Worm (Caenorhabditis elegans): Measurements from ENCODE around the gene C55C3.8.

Gene C55C3.8

DNA sequence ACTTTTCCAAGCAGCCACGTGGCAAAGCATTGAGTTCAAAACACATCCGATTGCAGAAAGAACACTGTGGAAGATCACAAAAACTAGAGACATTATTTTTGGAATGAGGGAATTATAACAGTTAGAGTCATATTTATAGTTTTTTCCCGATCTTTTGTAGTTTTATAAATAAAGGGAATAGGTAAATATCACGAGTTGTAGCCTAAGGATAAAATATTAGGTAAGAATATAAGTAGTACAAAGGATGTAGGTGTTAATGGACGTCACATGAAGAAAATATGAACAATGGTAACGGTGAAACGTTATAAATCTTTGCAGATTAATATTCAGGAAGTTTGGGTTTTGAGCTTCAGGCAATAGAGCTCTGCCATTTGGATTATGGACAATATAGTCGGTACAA is 16.4 kb upstream of the C55C3.8 start, which contains the start of gene srd-5:
srd-5 (minus strand) TSS at position 101 of the 400 bp plus-strand sequence.
- no peak for TF ChIP-seq pha-4 (tag; optimal IDR thresholded peaks at IDR 0.05)

DNA sequence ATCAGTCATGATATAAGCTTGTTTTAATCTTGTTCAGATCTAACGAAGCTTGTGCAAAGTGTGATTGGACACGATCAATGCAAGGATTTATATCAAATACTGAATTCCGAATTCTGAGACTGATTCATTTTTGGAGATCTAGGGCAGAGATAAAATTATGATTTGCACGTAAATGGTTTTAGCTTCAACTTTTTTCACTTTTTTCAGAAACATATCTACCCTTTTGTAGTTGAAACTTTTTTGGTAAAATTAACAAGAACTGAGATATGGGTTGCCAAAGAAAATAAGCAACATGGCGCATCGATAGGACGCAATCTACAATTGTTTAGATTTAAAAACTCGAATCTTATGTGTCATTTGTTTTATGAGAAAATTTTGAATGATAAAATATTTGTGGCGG is 12.8 kb upstream of the C55C3.8 start, which contains the start of gene C55C3.4:
C55C3.4 (minus strand) TSS at position 101 of the 400 bp plus-strand sequence.
- TF ChIP-seq nhr-28 (tag; optimal IDR thresholded peaks at IDR 0.05), result no peak
- no peak for TF ChIP-seq ceh-39 (tag; optimal IDR thresholded peaks at IDR 0.05)
- no peak for TF ChIP-seq sem-2 (GFP tag; optimal IDR thresholded peaks at IDR 0.05)
- no peak for TF ChIP-seq ztf-11 (tag; optimal IDR thresholded peaks at IDR 0.05)

DNA sequence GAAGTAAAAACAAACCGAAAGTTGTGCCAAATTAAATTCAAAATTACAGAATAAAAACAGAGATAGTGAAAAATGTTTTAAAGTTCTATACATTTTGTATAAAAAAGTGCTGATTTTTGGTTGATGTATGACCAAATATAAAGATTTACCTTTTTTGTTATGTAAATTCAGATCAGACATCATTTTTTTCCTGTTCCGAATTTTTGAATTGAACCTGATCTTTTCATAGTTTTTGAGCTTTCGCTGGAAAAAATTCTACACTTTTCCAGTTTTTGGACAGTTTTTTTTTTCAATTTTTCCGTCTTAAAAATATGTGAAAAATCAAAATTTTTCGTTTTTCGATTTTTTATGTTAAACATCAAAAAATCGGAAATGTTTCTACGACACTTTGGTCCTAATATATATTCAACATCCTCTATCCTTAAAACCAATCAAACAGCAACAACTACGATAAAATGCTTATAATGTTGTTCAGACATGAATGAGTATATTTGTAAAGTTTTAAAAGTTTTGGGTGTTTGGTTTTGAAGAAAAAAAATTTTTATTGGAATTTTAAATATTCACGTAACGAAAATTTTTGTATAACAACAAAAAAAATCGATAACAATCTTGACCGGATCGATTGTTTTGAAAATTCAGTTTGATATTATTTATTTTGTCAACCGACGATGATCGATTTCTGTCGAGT is 8.1 kb upstream of the C55C3.8 start, which contains the start of the genes C55C3.7 and C55C3.6:
C55C3.7 (minus strand) TSS at position 101 of the 688 bp plus-strand sequence.
C55C3.6 (plus strand) TSS at position 638 of the 688 bp plus-strand sequence.
- TF ChIP-seq mls-2 (tag; optimal IDR thresholded peaks at IDR 0.05), result no peak
- TF ChIP-seq nhr-2 (tag; optimal IDR thresholded peaks at IDR 0.05), result no peak
- no peak for TF ChIP-seq elt-1 (tag; optimal IDR thresholded peaks at IDR 0.05; ENCODE audit: borderline replicate concordance, insufficient read depth)
- no peak for TF ChIP-seq M03D4.4 (tag; optimal IDR thresholded peaks at IDR 0.05)
- no peak for TF ChIP-seq elt-3 (tag; optimal IDR thresholded peaks at IDR 0.05)
- TF ChIP-seq mep-1 (tag; optimal IDR thresholded peaks at IDR 0.05), result no peak
- TF ChIP-seq flh-1 (GFP tag; optimal IDR thresholded peaks at IDR 0.05), result no peak
- TF ChIP-seq ceh-83 (GFP tag; optimal IDR thresholded peaks at IDR 0.05), result no peak
- TF ChIP-seq nhr-12 (tag; optimal IDR thresholded peaks at IDR 0.05), result no peak
- TF ChIP-seq ztf-11 (tag; optimal IDR thresholded peaks at IDR 0.05), result no peak
- no peak for TF ChIP-seq ces-1 (GFP tag; optimal IDR thresholded peaks at IDR 0.05)
- no peak for TF ChIP-seq sem-2 (GFP tag; optimal IDR thresholded peaks at IDR 0.05)
- TF ChIP-seq nhr-28 (tag; optimal IDR thresholded peaks at IDR 0.05), result no peak
- no peak for TF ChIP-seq nhr-76 (tag; optimal IDR thresholded peaks at IDR 0.05)
- TF ChIP-seq ceh-39 (tag; optimal IDR thresholded peaks at IDR 0.05), result no peak
- no peak for TF ChIP-seq bed-3 (GFP tag; optimal IDR thresholded peaks at IDR 0.05)
- TF ChIP-seq unc-62 (GFP tag; optimal IDR thresholded peaks at IDR 0.05), result no peak
- no peak for TF ChIP-seq lin-13 (tag; optimal IDR thresholded peaks at IDR 0.05)
- no peak for TF ChIP-seq ham-2 (GFP tag; optimal IDR thresholded peaks at IDR 0.05)

DNA sequence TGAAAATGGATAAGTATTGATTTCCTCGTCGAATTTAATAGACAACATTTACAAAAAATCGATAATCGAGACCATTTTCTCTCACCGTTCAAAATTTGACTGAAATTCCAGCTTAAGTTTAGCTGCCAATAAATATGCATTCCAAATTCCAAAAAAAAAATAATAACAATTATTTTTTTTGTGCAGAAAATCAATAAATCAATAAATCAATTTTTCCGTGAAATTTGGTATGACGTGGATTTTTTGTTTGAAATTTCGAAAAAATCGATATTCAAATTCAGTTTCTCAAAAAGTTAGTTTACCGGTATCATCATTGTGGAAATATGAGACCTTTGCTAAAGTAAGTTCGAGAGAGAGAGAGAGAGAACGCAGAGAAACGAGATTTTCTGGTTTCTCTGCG is 5.8 kb upstream of the C55C3.8 start, which contains the start of gene C55C3.3:
C55C3.3 (plus strand) TSS at position 274 of the 400 bp plus-strand sequence.
- TF ChIP-seq nhr-12 (tag; optimal IDR thresholded peaks at IDR 0.05) (no peak), unc-120 (tag; optimal IDR thresholded peaks at IDR 0.05; ENCODE audit: poor library complexity, severe bottlenecking) (no peak), nhr-237 (tag; optimal IDR thresholded peaks at IDR 0.05) (no peak), snpc-4 (tag; optimal IDR thresholded peaks at IDR 0.05) (no peak), lin-13 (tag; optimal IDR thresholded peaks at IDR 0.05) (no peak), mep-1 (tag; optimal IDR thresholded peaks at IDR 0.05) (no peak), elt-1 (tag; optimal IDR thresholded peaks at IDR 0.05; ENCODE audit: borderline replicate concordance, insufficient read depth) (no peak), bed-3 (GFP tag; optimal IDR thresholded peaks at IDR 0.05) (no peak), unc-39 (tag; optimal IDR thresholded peaks at IDR 0.05) (no peak), ces-1 (GFP tag; optimal IDR thresholded peaks at IDR 0.05) (no peak), drap-1 (GFP tag; optimal IDR thresholded peaks at IDR 0.05) (no peak)

DNA sequence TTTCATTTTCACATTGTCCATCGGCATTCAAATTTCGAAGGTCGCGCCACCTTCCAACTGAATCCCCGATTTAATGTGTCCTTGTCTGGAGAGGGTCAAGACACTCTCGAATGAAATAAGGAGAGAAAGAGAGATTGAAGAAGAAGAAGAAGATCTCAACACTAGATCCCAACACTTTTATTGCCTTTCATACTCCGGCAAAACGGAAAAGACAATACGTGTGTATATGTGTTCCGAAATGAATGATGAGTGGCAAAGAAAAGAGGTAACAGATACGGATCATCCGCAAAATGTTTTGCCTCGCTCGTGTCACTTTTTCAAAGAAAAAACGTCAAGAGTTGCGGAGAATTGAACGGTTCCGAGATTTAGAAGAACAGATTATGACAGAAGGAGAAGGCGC is 9.5 kb downstream of the C55C3.8 start:
- TF ChIP-seq lsy-2 (tag; optimal IDR thresholded peaks at IDR 0.05) (no peak), nhr-237 (tag; optimal IDR thresholded peaks at IDR 0.05) (no peak), zip-8 (tag; optimal IDR thresholded peaks at IDR 0.05) (no peak), unc-39 (tag; optimal IDR thresholded peaks at IDR 0.05) (no peak), mls-2 (tag; optimal IDR thresholded peaks at IDR 0.05) (no peak), snpc-4 (tag; optimal IDR thresholded peaks at IDR 0.05) (no peak), unc-62 (GFP tag; optimal IDR thresholded peaks at IDR 0.05) (peak; percentile 82), elt-3 (tag; optimal IDR thresholded peaks at IDR 0.05) (no peak), nhr-28 (tag; optimal IDR thresholded peaks at IDR 0.05) (no peak), nhr-76 (tag; optimal IDR thresholded peaks at IDR 0.05) (no peak), pha-4 (tag; optimal IDR thresholded peaks at IDR 0.05) (no peak), lin-13 (tag; optimal IDR thresholded peaks at IDR 0.05) (no peak), ztf-11 (tag; optimal IDR thresholded peaks at IDR 0.05) (no peak), sem-2 (GFP tag; optimal IDR thresholded peaks at IDR 0.05) (no peak), mep-1 (tag; optimal IDR thresholded peaks at IDR 0.05) (no peak), unc-120 (tag; optimal IDR thresholded peaks at IDR 0.05; ENCODE audit: poor library complexity, severe bottlenecking) (no peak), cnd-1 (tag; optimal IDR thresholded peaks at IDR 0.05) (no peak), ham-2 (GFP tag; optimal IDR thresholded peaks at IDR 0.05) (peak; percentile 16), elt-1 (tag; optimal IDR thresholded peaks at IDR 0.05; ENCODE audit: borderline replicate concordance, insufficient read depth) (peak; percentile 67), nhr-2 (tag; optimal IDR thresholded peaks at IDR 0.05) (no peak), M03D4.4 (tag; optimal IDR thresholded peaks at IDR 0.05) (no peak), drap-1 (GFP tag; optimal IDR thresholded peaks at IDR 0.05) (no peak), flh-1 (GFP tag; optimal IDR thresholded peaks at IDR 0.05) (no peak), lin-32 (GFP tag; optimal IDR thresholded peaks at IDR 0.05) (no peak), mab-5 (tag; optimal IDR thresholded peaks at IDR 0.05) (no peak), ceh-83 (GFP tag; optimal IDR thresholded peaks at IDR 0.05) (no peak), ces-1 (GFP tag; optimal IDR thresholded peaks at IDR 0.05) (no peak), ceh-43 (GFP tag; optimal IDR thresholded peaks at IDR 0.05) (no peak), hlh-1 (tag; optimal IDR thresholded peaks at IDR 0.05) (no peak), blmp-1 (tag; optimal IDR thresholded peaks at IDR 0.05) (peak; percentile 63)
